Worm (Caenorhabditis elegans) whole organism, L1 larva: ENCODE data around the gene Y55D5A.1.
A peak's percentile ranks its signal among the peaks of the same experiment; 100 is the strongest.

Experiments used
- C04F5.9 ChIP-seq: sonication (generic microtip); optimal IDR thresholded peaks from 2 replicates; lab custom pipeline; 2016; ENCODE audit warnings: missing genetic modification characterization, missing compliant biosample characterization
- C34B4.2 ChIP-seq: sonication (generic microtip); optimal IDR thresholded peaks from 2 replicates; lab custom pipeline; 2017; ENCODE audit warnings: mild to moderate bottlenecking, missing genetic modification characterization, missing compliant biosample characterization
- F16B12.6 ChIP-seq: fragments of 150-350 bp; optimal IDR thresholded peaks from 2 replicates; lab custom pipeline; 2014; ENCODE audit warnings: missing biosample characterization, missing genetic modification characterization
- Y116A8C.19 ChIP-seq: sonication (generic microtip); optimal IDR thresholded peaks from 2 replicates; lab custom pipeline; 2016; ENCODE audit warnings: missing compliant biosample characterization, missing genetic modification characterization, borderline replicate concordance
- aha-1 ChIP-seq: fragments of 150-350 bp; optimal IDR thresholded peaks from 2 replicates; lab custom pipeline; 2014; ENCODE audit warnings: missing biosample characterization, missing genetic modification characterization
- ama-1 ChIP-seq: fragments of 150-350 bp; optimal IDR thresholded peaks from 2 replicates; lab custom pipeline; 2014
- blmp-1 ChIP-seq: fragments of 150-350 bp; optimal IDR thresholded peaks from 2 replicates; lab custom pipeline; 2014; ENCODE audit warnings: missing biosample characterization, missing genetic modification characterization
- ceh-82 ChIP-seq, 3 experiments: fragments of 150-350 bp in 1 of 3; sonication (generic microtip) in 2 of 3; optimal IDR thresholded peaks; 2 replicates each; lab custom pipeline; 2014 to 2017; ENCODE audit warnings: missing biosample characterization in 3 of 3, missing genetic modification characterization in 3 of 3
- ceh-88 ChIP-seq: fragments of 200-800 bp; sonication (Bioruptor generic); IDR thresholded peaks from 2 replicates; pipeline ENCODE4 v1.3.6; 2022; ENCODE audit warnings: missing genetic modification characterization, missing compliant biosample characterization
- ces-1 ChIP-seq: fragments of 150-350 bp; optimal IDR thresholded peaks from 2 replicates; lab custom pipeline; 2014; ENCODE audit warnings: missing biosample characterization, missing genetic modification reagents, missing genetic modification characterization
- dpl-1 ChIP-seq, 3 experiments: fragments of 150-350 bp in 2 of 3; sonication (generic microtip) in 1 of 3; optimal IDR thresholded peaks; 2 replicates each; lab custom pipeline; 2014 to 2017; ENCODE audit warnings: missing biosample characterization in 3 of 3, missing genetic modification characterization in 3 of 3, missing genetic modification reagents in 3 of 3
- dsc-1 ChIP-seq: sonication (generic microtip); optimal IDR thresholded peaks from 2 replicates; lab custom pipeline; 2016; ENCODE audit warnings: mild to moderate bottlenecking, missing genetic modification characterization, missing compliant biosample characterization
- efl-1 ChIP-seq, 4 experiments: fragments of 150-350 bp; optimal IDR thresholded peaks in 3 of 4; peaks in 1 of 4; 1 replicate in 1 of 4; 2 replicates in 3 of 4; lab custom pipeline; 2014; ENCODE audit warnings: missing biosample characterization in 2 of 4, missing genetic modification characterization in 2 of 4, missing genetic modification reagents in 2 of 4
- egl-27 ChIP-seq, 2 experiments: fragments of 150-350 bp in 1 of 2; sonication (generic microtip); optimal IDR thresholded peaks; 3 replicates each; lab custom pipeline; 2017 to 2018; ENCODE audit warnings: missing biosample characterization in 2 of 2, missing genetic modification characterization in 2 of 2, missing genetic modification reagents in 2 of 2
- elt-3 ChIP-seq, 6 experiments: fragments of 150-350 bp in 1 of 6; sonication (generic microtip); optimal IDR thresholded peaks; 2 replicates each; lab custom pipeline; 2017 to 2018; ENCODE audit warnings: missing biosample characterization in 6 of 6, missing genetic modification characterization in 6 of 6, inconsistent platforms in 1 of 6
- fkh-8 ChIP-seq: sonication (generic microtip); optimal IDR thresholded peaks from 2 replicates; lab custom pipeline; 2016; ENCODE audit warnings: mild to moderate bottlenecking, missing genetic modification characterization, missing compliant biosample characterization
- hlh-17 ChIP-seq: fragments of 200-800 bp; sonication (Bioruptor generic); optimal IDR thresholded peaks from 2 replicates; lab custom pipeline; 2018; ENCODE audit warnings: missing genetic modification characterization, mild to moderate bottlenecking, missing compliant biosample characterization, moderate library complexity, borderline replicate concordance
- hlh-4 ChIP-seq: sonication (generic microtip); optimal IDR thresholded peaks from 2 replicates; lab custom pipeline; 2016; ENCODE audit warnings: mild to moderate bottlenecking, missing genetic modification characterization, missing compliant biosample characterization
- hpl-2 ChIP-seq: fragments of 150-350 bp; optimal IDR thresholded peaks from 2 replicates; lab custom pipeline; 2014; ENCODE audit warnings: missing biosample characterization, missing genetic modification reagents, missing genetic modification characterization
- irx-1 ChIP-seq: sonication (generic microtip); optimal IDR thresholded peaks from 2 replicates; lab custom pipeline; 2016; ENCODE audit warnings: missing genetic modification characterization, missing compliant biosample characterization
- lin-14 ChIP-seq: fragments of 200-800 bp; sonication (Bioruptor generic); optimal IDR thresholded peaks from 2 replicates; lab custom pipeline; 2018; ENCODE audit warnings: mild to moderate bottlenecking, missing genetic modification characterization, moderate library complexity, missing compliant biosample characterization
- lin-39 ChIP-seq: fragments of 150-350 bp; optimal IDR thresholded peaks from 2 replicates; lab custom pipeline; 2014; ENCODE audit warnings: missing biosample characterization, missing genetic modification reagents, missing genetic modification characterization
- lsy-2 ChIP-seq, 2 experiments: fragments of 150-350 bp; optimal IDR thresholded peaks; 2 replicates each; lab custom pipeline; 2014; ENCODE audit warnings: missing biosample characterization in 2 of 2, missing genetic modification characterization in 2 of 2
- nhr-11 ChIP-seq: fragments of 150-350 bp; optimal IDR thresholded peaks from 2 replicates; lab custom pipeline; 2014; ENCODE audit warnings: missing biosample characterization, missing genetic modification characterization
- nhr-12 ChIP-seq: sonication (generic microtip); optimal IDR thresholded peaks from 2 replicates; lab custom pipeline; 2017; ENCODE audit warnings: missing biosample characterization, missing genetic modification characterization
- nhr-19 ChIP-seq: fragments of 200-800 bp; sonication (Bioruptor generic); conservative IDR thresholded peaks from 2 replicates; pipeline ENCODE4 v1.3.6; 2022; ENCODE audit warnings: missing genetic modification characterization, missing compliant biosample characterization
- nhr-76 ChIP-seq: sonication (generic microtip); optimal IDR thresholded peaks from 2 replicates; lab custom pipeline; 2017; ENCODE audit warnings: missing biosample characterization, missing genetic modification characterization
- nhr-77 ChIP-seq: fragments of 150-350 bp; optimal IDR thresholded peaks from 2 replicates; lab custom pipeline; 2014; ENCODE audit warnings: missing biosample characterization, missing genetic modification characterization
- nhr-84 ChIP-seq: sonication (generic microtip); optimal IDR thresholded peaks from 2 replicates; lab custom pipeline; 2017; ENCODE audit warnings: missing biosample characterization, missing genetic modification characterization
- nhr-85 ChIP-seq: sonication (generic microtip); peaks from one replicate; lab custom pipeline; 2016; ENCODE audit warnings: missing genetic modification characterization, inconsistent platforms, missing compliant biosample characterization
- nhr-90 ChIP-seq: sonication (generic microtip); optimal IDR thresholded peaks from 2 replicates; lab custom pipeline; 2016; ENCODE audit warnings: mild to moderate bottlenecking, missing genetic modification characterization, missing compliant biosample characterization; ENCODE audit not compliant: poor library complexity
- pax-3 ChIP-seq: fragments of 200-800 bp; sonication (Bioruptor generic); optimal IDR thresholded peaks from 2 replicates; lab custom pipeline; 2018; ENCODE audit warnings: mild to moderate bottlenecking, missing genetic modification characterization, moderate library complexity, missing compliant biosample characterization
- rnt-1 ChIP-seq: sonication (generic microtip); optimal IDR thresholded peaks from 2 replicates; lab custom pipeline; 2016; ENCODE audit warnings: mild to moderate bottlenecking, missing genetic modification characterization, moderate library complexity, missing compliant biosample characterization
- skn-1 ChIP-seq: fragments of 150-350 bp; optimal IDR thresholded peaks from 2 replicates; lab custom pipeline; 2014; ENCODE audit warnings: missing biosample characterization, missing genetic modification characterization
- snpc-4 ChIP-seq: fragments of 150-350 bp; optimal IDR thresholded peaks from 2 replicates; lab custom pipeline; 2014; ENCODE audit warnings: missing biosample characterization, missing genetic modification characterization
- unc-130 ChIP-seq: fragments of 150-350 bp; optimal IDR thresholded peaks from 2 replicates; lab custom pipeline; 2017; ENCODE audit warnings: missing biosample characterization, missing genetic modification characterization, inconsistent platforms
- unc-30 ChIP-seq: sonication (generic microtip); optimal IDR thresholded peaks from 2 replicates; lab custom pipeline; 2017; ENCODE audit warnings: missing biosample characterization, missing genetic modification characterization
- unc-62 ChIP-seq: fragments of 150-350 bp; optimal IDR thresholded peaks from 2 replicates; lab custom pipeline; 2014; ENCODE audit warnings: missing biosample characterization, missing genetic modification reagents, missing genetic modification characterization
- ztf-11 ChIP-seq, 2 experiments: sonication (generic microtip); optimal IDR thresholded peaks; 2 replicates each; lab custom pipeline; 2016 to 2017; ENCODE audit warnings: missing genetic modification characterization in 2 of 2, missing biosample characterization in 1 of 2, missing compliant biosample characterization in 1 of 2
- ztf-4 ChIP-seq: fragments of 150-350 bp; optimal IDR thresholded peaks from 2 replicates; lab custom pipeline; 2014; ENCODE audit warnings: missing biosample characterization, missing genetic modification characterization

Y55D5A.1 gene

DNA sequence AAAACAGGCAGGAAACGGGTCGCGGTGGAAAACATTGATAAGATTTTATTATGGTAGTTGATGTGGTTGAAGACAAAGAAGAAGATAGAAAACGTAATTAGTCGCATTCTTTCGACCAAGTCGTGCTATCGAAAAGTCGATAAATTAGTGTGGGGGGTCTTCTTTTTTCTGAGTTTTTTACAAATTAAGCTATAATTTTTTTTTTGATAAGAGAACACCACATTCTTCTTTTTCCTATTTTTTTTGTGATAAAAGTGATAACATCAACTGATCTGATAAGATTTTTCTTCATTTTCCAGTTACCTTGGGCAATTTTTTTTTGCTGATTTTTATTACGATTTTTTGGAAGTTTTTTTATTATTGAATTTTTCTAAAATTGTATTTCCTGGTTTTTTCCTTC, 1.3 kb upstream of the Y55D5A.1 start:
- TF ChIP-seq skn-1 (no peak), efl-1 (optimal IDR thresholded peaks at IDR 0.05; lab: Kevin White, UChicago) (no peak), efl-1 (GFP tag; optimal IDR thresholded peaks at IDR 0.05 in 1 of 2; lab: Kevin White, UChicago) (peak in 1 of 2 experiments; percentile 38), blmp-1 (tag; lab: Kevin White, UChicago) (peak; percentile 7), nhr-90 (peak; percentile 10), elt-3 (tag; optimal IDR thresholded peaks at IDR 0.05; lab: Kevin White, UChicago) (peak in 1 of 6 experiments; percentile 71)
- TF ChIP-seq, all 84 proteins: peak for 4

DNA sequence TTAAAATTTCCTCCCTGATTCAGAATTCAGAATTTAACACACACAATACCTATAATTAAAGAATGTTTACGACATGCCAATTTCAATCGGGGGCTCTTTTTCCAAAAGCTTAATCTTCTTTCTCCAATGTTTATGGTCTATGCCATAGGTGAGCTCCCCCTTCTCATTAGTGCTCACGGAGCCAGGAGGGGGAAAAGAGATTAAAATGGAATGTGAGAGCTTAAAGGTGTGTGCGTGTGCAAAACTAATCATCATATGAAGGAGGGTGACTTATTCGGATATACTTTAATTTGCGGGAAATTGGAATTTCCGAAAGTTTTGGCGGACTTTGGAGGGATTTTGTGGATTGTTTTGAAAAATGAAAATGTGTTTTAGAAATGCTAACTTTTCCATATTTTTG, 835 bp downstream of the Y55D5A.1 start:
- TF ChIP-seq unc-62 (GFP tag; lab: Kevin White, UChicago) (no peak), nhr-12 (tag; lab: Kevin White, UChicago) (no peak), dsc-1 (tag; lab: Kevin White, UChicago) (peak; percentile 76), fkh-8 (tag; lab: Kevin White, UChicago) (peak; percentile 8), nhr-85 (tag; lab: Kevin White, UChicago) (peak; percentile 12), efl-1 (optimal IDR thresholded peaks at IDR 0.05; lab: Kevin White, UChicago) (no peak), efl-1 (GFP tag; optimal IDR thresholded peaks at IDR 0.05 in 1 of 2; lab: Kevin White, UChicago) (peak in 1 of 2 experiments; percentile 50), ceh-88 (GFP tag; lab: Robert Waterston, UW) (no peak), dpl-1 (GFP tag; optimal IDR thresholded peaks at IDR 0.05; lab: Kevin White, UChicago) (no peak), ces-1 (GFP tag; lab: Kevin White, UChicago) (no peak), nhr-84 (tag; lab: Kevin White, UChicago) (no peak)

DNA sequence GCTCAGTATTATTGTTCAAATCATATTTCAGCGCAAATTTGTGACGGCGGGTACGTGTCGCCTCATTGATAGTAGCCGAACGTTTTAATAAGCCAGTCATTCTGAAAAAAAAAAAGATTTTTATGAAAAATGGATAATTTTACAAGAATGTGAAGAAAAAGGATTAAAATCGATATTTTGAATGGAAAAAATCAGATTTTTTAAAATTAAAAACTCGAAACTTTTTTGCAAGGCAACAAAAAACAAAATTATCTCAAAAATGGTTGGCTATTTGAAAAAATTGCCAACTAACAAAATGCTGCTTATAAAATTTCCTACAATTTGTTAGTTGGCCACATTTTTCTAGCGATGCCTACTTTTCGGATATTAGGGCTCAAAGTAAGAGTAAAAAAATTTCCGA, 7.7 kb downstream of the Y55D5A.1 start, which contains the start of gene Y55D5A.4:
Gene Y55D5A.4 (minus strand): TSS at position 101 of the 400 bp plus-strand sequence.
- TF ChIP-seq ceh-82 (tag; optimal IDR thresholded peaks at IDR 0.05; lab: Kevin White, UChicago) (no peak), nhr-84 (tag; lab: Kevin White, UChicago) (no peak), lin-14 (no peak), nhr-19 (GFP tag; lab: Robert Waterston, UW) (no peak), ama-1 (lab: Kevin White, UChicago) (no peak), aha-1 (tag; lab: Kevin White, UChicago) (no peak), efl-1 (optimal IDR thresholded peaks at IDR 0.05; lab: Kevin White, UChicago) (no peak), efl-1 (GFP tag; optimal IDR thresholded peaks at IDR 0.05 in 1 of 2; lab: Kevin White, UChicago) (no peak), egl-27 (tag; optimal IDR thresholded peaks at IDR 0.05; lab: Kevin White, UChicago) (no peak), Y116A8C.19 (tag; lab: Kevin White, UChicago) (no peak), dpl-1 (GFP tag; optimal IDR thresholded peaks at IDR 0.05; lab: Kevin White, UChicago) (no peak), irx-1 (tag; lab: Kevin White, UChicago) (no peak), ztf-11 (tag; optimal IDR thresholded peaks at IDR 0.05; lab: Kevin White, UChicago) (no peak), snpc-4 (no peak), fkh-8 (tag; lab: Kevin White, UChicago) (no peak), ztf-4 (tag; lab: Kevin White, UChicago) (no peak), pax-3 (no peak), F16B12.6 (tag; lab: Kevin White, UChicago) (no peak), lsy-2 (tag; optimal IDR thresholded peaks at IDR 0.05; lab: Kevin White, UChicago) (no peak)

DNA sequence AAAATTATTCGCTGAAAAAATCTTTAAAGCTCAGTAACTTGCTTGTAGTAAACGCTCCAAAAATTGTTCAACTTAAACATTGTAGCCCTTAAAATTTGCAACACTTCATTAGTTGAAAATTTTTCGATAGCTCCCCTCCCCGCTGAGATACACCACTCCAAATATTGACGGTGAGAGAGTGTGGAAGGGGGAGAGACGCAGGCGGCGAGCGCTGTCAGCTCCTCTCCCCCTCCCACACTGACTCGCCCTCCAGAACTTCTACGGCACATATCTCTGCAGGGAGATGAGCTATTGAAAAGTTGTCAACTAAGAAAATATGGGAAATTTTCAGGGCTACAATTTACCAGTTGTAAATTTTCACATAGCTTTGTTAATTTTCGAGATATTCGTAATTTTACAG, 10.0 kb downstream of the Y55D5A.1 start:
- TF ChIP-seq C04F5.9 (tag; lab: Kevin White, UChicago) (no peak), nhr-11 (tag; lab: Kevin White, UChicago) (no peak), hpl-2 (GFP tag; lab: Kevin White, UChicago) (no peak), blmp-1 (tag; lab: Kevin White, UChicago) (no peak), lin-39 (tag; lab: Kevin White, UChicago) (no peak), hlh-17 (GFP tag; lab: Kevin White, UChicago) (no peak), rnt-1 (tag; lab: Kevin White, UChicago) (no peak), nhr-76 (tag; lab: Kevin White, UChicago) (no peak), nhr-77 (tag; lab: Kevin White, UChicago) (no peak), C34B4.2 (tag; lab: Kevin White, UChicago) (no peak), unc-30 (tag; lab: Kevin White, UChicago) (no peak), hlh-4 (tag; lab: Kevin White, UChicago) (no peak), unc-130 (tag; lab: Kevin White, UChicago) (no peak)
